Worm (Caenorhabditis elegans): ENCODE measurements around the gene C46G7.5.

The C46G7.5 gene

DNA sequence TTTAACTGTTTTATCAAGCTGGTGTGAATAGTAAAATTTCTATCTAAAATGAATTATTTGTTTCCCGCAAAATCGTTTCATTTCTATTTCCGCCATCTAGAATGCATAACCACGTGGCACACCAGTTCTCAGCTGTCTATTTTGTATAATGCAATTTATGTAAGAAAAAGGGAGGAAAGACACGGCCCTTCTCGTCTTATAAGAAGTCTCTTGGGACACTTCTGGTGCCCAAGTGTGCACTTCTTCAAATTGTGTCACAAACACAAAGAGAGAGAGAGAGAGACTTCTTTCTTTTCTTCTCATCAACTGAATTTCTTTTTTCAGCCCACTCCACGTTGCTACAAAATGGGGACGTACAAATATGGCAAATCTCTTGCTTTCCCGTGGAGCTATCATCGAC lies 34.2 kb downstream of the C46G7.5 start:
- peak; percentile 37 for TF ChIP-seq ama-1 (optimal IDR thresholded peaks at IDR 0.05)
- peak; percentile 35; the same call in 1 of the 2 replicates for TF ChIP-seq unc-3 (GFP tag; conservative IDR thresholded peaks at IDR 0.05)
- TF ChIP-seq unc-3 (tag; optimal IDR thresholded peaks at IDR 0.05): peak; percentile 77
- TF ChIP-seq fkh-6 (tag; optimal IDR thresholded peaks at IDR 0.05): no peak
- TF ChIP-seq unc-42 (tag; optimal IDR thresholded peaks at IDR 0.05): peak; percentile 82

DNA sequence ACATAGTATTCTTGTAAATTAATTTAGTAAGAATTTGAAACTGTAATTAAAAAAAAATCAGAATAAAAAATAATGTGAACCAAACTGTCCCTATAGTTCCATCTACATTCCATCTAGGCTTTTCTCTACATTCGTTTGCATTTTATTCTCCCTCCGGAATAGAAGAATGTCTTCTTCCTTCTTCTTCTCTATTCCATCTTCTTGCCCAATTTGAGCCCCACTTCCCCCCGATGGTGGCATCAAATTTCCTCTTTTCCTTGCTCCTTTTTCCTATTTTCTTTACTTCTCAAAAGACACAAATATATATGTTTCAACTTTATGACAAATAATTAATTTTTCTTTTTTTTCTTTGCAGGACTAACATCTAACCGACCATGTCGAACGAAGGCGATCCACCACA lies 36.2 kb downstream of the C46G7.5 start, which contains the start of gene unc-44:
Gene unc-44 (plus strand): TSS at position 356 of the 400 bp plus-strand sequence.
- TF ChIP-seq zip-5 (tag; optimal IDR thresholded peaks at IDR 0.05) (no peak), npax-4 (tag; optimal IDR thresholded peaks at IDR 0.05) (no peak), ceh-34 (tag; optimal IDR thresholded peaks at IDR 0.05) (peak; percentile 60), pax-1 (tag; optimal IDR thresholded peaks at IDR 0.05) (no peak), unc-42 (tag; optimal IDR thresholded peaks at IDR 0.05) (peak; percentile 31), ama-1 (optimal IDR thresholded peaks at IDR 0.05) (no peak), lin-11 (tag; optimal IDR thresholded peaks at IDR 0.05) (no peak)

DNA sequence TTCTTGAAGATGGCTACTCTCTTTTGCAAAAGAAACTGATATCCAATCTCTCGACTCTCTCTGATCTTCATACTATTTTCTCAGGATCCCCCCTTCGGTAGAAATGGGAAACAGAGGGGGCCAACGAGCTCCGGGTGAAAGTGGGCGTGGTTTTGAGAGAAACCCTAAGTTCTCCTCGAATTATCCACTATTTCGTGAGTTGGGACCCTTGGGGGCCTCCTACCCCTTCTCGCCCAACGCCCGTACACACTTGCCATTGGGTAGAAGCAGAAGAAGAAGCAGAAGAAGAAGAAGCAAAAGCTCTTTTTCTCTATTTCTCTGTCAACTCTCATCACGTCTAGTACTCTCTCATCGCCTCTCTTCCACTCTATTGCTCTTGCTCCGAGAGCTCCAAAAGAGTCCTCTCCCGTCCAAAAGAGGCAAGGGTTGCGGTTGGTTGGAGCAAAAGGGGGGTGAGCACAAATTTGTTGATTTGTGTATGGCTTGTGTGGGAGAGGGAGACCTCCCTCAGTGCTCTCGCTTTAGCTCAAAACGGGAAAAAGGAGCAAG lies 37.4 kb downstream of the C46G7.5 start:
- TF ChIP-seq rnt-1 (tag; optimal IDR thresholded peaks at IDR 0.05): peak; percentile 51
- TF ChIP-seq C08G9.2 (tag; optimal IDR thresholded peaks at IDR 0.05): peak; percentile 36
- peak; percentile 74 for TF ChIP-seq unc-42 (tag; optimal IDR thresholded peaks at IDR 0.05)
- TF ChIP-seq ceh-14 (tag; optimal IDR thresholded peaks at IDR 0.05): no peak
- peak; percentile 46 for TF ChIP-seq syd-9 (tag; optimal IDR thresholded peaks at IDR 0.05)
- TF ChIP-seq unc-55 (GFP tag; optimal IDR thresholded peaks at IDR 0.05): peak; percentile 30
- TF ChIP-seq ceh-6 (GFP tag; optimal IDR thresholded peaks at IDR 0.05): peak; percentile 2
- peak; percentile 15 for TF ChIP-seq che-1 (tag; optimal IDR thresholded peaks at IDR 0.05)
- TF ChIP-seq ttx-3 (tag; optimal IDR thresholded peaks at IDR 0.05): peak; percentile 18
- TF ChIP-seq tbx-7 (tag; optimal IDR thresholded peaks at IDR 0.05): no peak
- TF ChIP-seq sox-2 (GFP tag; IDR thresholded peaks at IDR 0.05): no peak
- TF ChIP-seq nfya-1 (tag; optimal IDR thresholded peaks at IDR 0.05): peak; percentile 96
- TF ChIP-seq K02D7.2 (tag; optimal IDR thresholded peaks at IDR 0.05): no peak
- TF ChIP-seq ceh-34 (tag; optimal IDR thresholded peaks at IDR 0.05): peak; percentile 60
- no peak for TF ChIP-seq elt-2 (tag; optimal IDR thresholded peaks at IDR 0.05)
- TF ChIP-seq unc-3 (GFP tag; conservative IDR thresholded peaks at IDR 0.05): no peak
- TF ChIP-seq unc-3 (tag; optimal IDR thresholded peaks at IDR 0.05): peak; percentile 36
- TF ChIP-seq ceh-18 (tag; optimal IDR thresholded peaks at IDR 0.05): peak; percentile 80
- no peak for TF ChIP-seq nhr-232 (tag; optimal IDR thresholded peaks at IDR 0.05)
- no peak for TF ChIP-seq hlh-6 (tag; optimal IDR thresholded peaks at IDR 0.05)
- peak; percentile 7 for TF ChIP-seq K09A11.1 (tag; optimal IDR thresholded peaks at IDR 0.05; ENCODE audit: insufficient read depth)
- peak; percentile 12 for TF ChIP-seq ceh-48 (tag; optimal IDR thresholded peaks at IDR 0.05)
- no peak for TF ChIP-seq dmd-4 (tag; optimal IDR thresholded peaks at IDR 0.05; ENCODE audit: borderline replicate concordance)
- peak; percentile 11 for TF ChIP-seq ceh-24 (tag; optimal IDR thresholded peaks at IDR 0.05)
- TF ChIP-seq ceh-31 (tag; optimal IDR thresholded peaks at IDR 0.05): peak; percentile 74
- TF ChIP-seq sox-4 (tag; optimal IDR thresholded peaks at IDR 0.05): no peak
- TF ChIP-seq T23F11.4 (GFP tag; optimal IDR thresholded peaks at IDR 0.05): peak; percentile 49
- no peak for TF ChIP-seq lin-11 (tag; optimal IDR thresholded peaks at IDR 0.05)
- peak; percentile 28 for TF ChIP-seq F13H6.1 (tag; optimal IDR thresholded peaks at IDR 0.05)
- TF ChIP-seq madf-2 (tag; optimal IDR thresholded peaks at IDR 0.05): no peak
- peak; percentile 3 for TF ChIP-seq pat-9 (tag; optimal IDR thresholded peaks at IDR 0.05)
- peak; percentile 70 for TF ChIP-seq tbx-2 (tag; optimal IDR thresholded peaks at IDR 0.05)

DNA sequence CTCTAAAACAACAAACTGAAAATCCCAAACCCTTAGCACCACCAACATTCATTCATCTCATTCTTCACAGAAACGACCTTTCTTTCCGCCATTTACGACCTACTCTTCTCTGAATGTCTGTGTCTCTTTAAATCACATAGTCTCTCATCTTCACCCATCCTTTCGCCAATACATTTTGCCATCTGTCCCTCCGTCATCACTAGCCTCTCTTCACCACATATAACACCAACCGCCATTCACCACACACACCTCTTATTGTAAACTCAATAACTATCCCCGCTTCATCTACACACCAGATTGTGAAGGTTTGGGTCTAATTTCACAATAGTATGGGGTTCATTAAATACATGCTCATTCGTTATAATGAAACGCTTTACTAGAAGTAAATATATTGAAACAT lies 40.9 kb downstream of the C46G7.5 start:
- TF ChIP-seq ceh-34 (tag; optimal IDR thresholded peaks at IDR 0.05) (peak; percentile 21), unc-55 (GFP tag; optimal IDR thresholded peaks at IDR 0.05) (peak; percentile 49), syd-9 (tag; optimal IDR thresholded peaks at IDR 0.05) (no peak), ceh-31 (tag; optimal IDR thresholded peaks at IDR 0.05) (peak; percentile 57), ceh-6 (GFP tag; optimal IDR thresholded peaks at IDR 0.05) (no peak), hlh-8 (tag; optimal IDR thresholded peaks at IDR 0.05) (peak; percentile 47), nfya-1 (tag; optimal IDR thresholded peaks at IDR 0.05) (peak; percentile 14), tbx-2 (tag; optimal IDR thresholded peaks at IDR 0.05) (peak; percentile 23), sox-2 (GFP tag; IDR thresholded peaks at IDR 0.05) (peak; percentile 6; the same call in 1 of the 2 replicates), fkh-10 (GFP tag; optimal IDR thresholded peaks at IDR 0.05) (no peak), fkh-6 (tag; optimal IDR thresholded peaks at IDR 0.05) (no peak), zip-5 (tag; optimal IDR thresholded peaks at IDR 0.05) (no peak), unc-42 (tag; optimal IDR thresholded peaks at IDR 0.05) (peak; percentile 39)
